Worm (Caenorhabditis elegans) whole organism, L1 larva: ENCODE results near the gene F20C5.5.

Source experiments
- C04F5.9 ChIP-seq: sonication (generic microtip); optimal IDR thresholded peaks from 2 replicates; lab custom pipeline; 2016; ENCODE audit warnings: missing genetic modification characterization, missing compliant biosample characterization
- ceh-63 ChIP-seq: fragments of 200-800 bp; sonication (Bioruptor generic); optimal IDR thresholded peaks from 2 replicates; lab custom pipeline; 2018; ENCODE audit warnings: mild to moderate bottlenecking, missing genetic modification characterization, missing compliant biosample characterization
- ceh-8 ChIP-seq: fragments of 200-800 bp; sonication (Bioruptor generic); optimal IDR thresholded peaks from 2 replicates; lab custom pipeline; 2018; ENCODE audit warnings: mild to moderate bottlenecking, missing genetic modification characterization, moderate library complexity, missing compliant biosample characterization
- ceh-82 ChIP-seq, 3 experiments: fragments of 150-350 bp in 1 of 3; sonication (generic microtip) in 2 of 3; optimal IDR thresholded peaks; 2 replicates each; lab custom pipeline; 2014 to 2017; ENCODE audit warnings: missing biosample characterization in 3 of 3, missing genetic modification characterization in 3 of 3
- ceh-90 ChIP-seq: sonication (generic microtip); optimal IDR thresholded peaks from 2 replicates; lab custom pipeline; 2016; ENCODE audit warnings: missing genetic modification characterization, missing compliant biosample characterization
- ces-1 ChIP-seq: fragments of 150-350 bp; optimal IDR thresholded peaks from 2 replicates; lab custom pipeline; 2014; ENCODE audit warnings: missing biosample characterization, missing genetic modification reagents, missing genetic modification characterization
- dpl-1 ChIP-seq, 3 experiments: fragments of 150-350 bp in 2 of 3; sonication (generic microtip) in 1 of 3; optimal IDR thresholded peaks; 2 replicates each; lab custom pipeline; 2014 to 2017; ENCODE audit warnings: missing biosample characterization in 3 of 3, missing genetic modification characterization in 3 of 3, missing genetic modification reagents in 3 of 3
- efl-1 ChIP-seq, 4 experiments: fragments of 150-350 bp; optimal IDR thresholded peaks in 3 of 4; peaks in 1 of 4; 1 replicate in 1 of 4; 2 replicates in 3 of 4; lab custom pipeline; 2014; ENCODE audit warnings: missing biosample characterization in 2 of 4, missing genetic modification characterization in 2 of 4, missing genetic modification reagents in 2 of 4
- efl-3 ChIP-seq: fragments of 200-800 bp; sonication (Bioruptor generic); optimal IDR thresholded peaks from 2 replicates; lab custom pipeline; 2018; ENCODE audit warnings: mild to moderate bottlenecking, missing genetic modification characterization, missing compliant biosample characterization
- elt-3 ChIP-seq, 6 experiments: fragments of 150-350 bp in 1 of 6; sonication (generic microtip); optimal IDR thresholded peaks; 2 replicates each; lab custom pipeline; 2017 to 2018; ENCODE audit warnings: missing biosample characterization in 6 of 6, missing genetic modification characterization in 6 of 6, inconsistent platforms in 1 of 6
- fkh-10 ChIP-seq: sonication (generic microtip); optimal IDR thresholded peaks from 2 replicates; lab custom pipeline; 2017; ENCODE audit warnings: missing biosample characterization, missing genetic modification reagents, missing genetic modification characterization
- fkh-4 ChIP-seq: sonication (generic microtip); optimal IDR thresholded peaks from 2 replicates; lab custom pipeline; 2016; ENCODE audit warnings: missing compliant biosample characterization, missing genetic modification characterization, borderline replicate concordance
- fkh-8 ChIP-seq: sonication (generic microtip); optimal IDR thresholded peaks from 2 replicates; lab custom pipeline; 2016; ENCODE audit warnings: mild to moderate bottlenecking, missing genetic modification characterization, missing compliant biosample characterization
- hlh-17 ChIP-seq: fragments of 200-800 bp; sonication (Bioruptor generic); optimal IDR thresholded peaks from 2 replicates; lab custom pipeline; 2018; ENCODE audit warnings: missing genetic modification characterization, mild to moderate bottlenecking, missing compliant biosample characterization, moderate library complexity, borderline replicate concordance
- hpl-2 ChIP-seq: fragments of 150-350 bp; optimal IDR thresholded peaks from 2 replicates; lab custom pipeline; 2014; ENCODE audit warnings: missing biosample characterization, missing genetic modification reagents, missing genetic modification characterization
- irx-1 ChIP-seq: sonication (generic microtip); optimal IDR thresholded peaks from 2 replicates; lab custom pipeline; 2016; ENCODE audit warnings: missing genetic modification characterization, missing compliant biosample characterization
- isw-1 ChIP-seq: fragments of 200-800 bp; sonication (Bioruptor generic); IDR thresholded peaks from 2 replicates; pipeline ENCODE4 v1.3.6; 2022; ENCODE audit warnings: missing genetic modification characterization, missing compliant biosample characterization
- lin-14 ChIP-seq: fragments of 200-800 bp; sonication (Bioruptor generic); optimal IDR thresholded peaks from 2 replicates; lab custom pipeline; 2018; ENCODE audit warnings: mild to moderate bottlenecking, missing genetic modification characterization, moderate library complexity, missing compliant biosample characterization
- lin-35 ChIP-seq, 2 experiments: fragments of 150-350 bp; optimal IDR thresholded peaks; 2 replicates each; lab custom pipeline; 2014; ENCODE audit warnings: missing biosample characterization in 2 of 2, missing genetic modification characterization in 2 of 2, missing genetic modification reagents in 2 of 2
- lin-39 ChIP-seq: fragments of 150-350 bp; optimal IDR thresholded peaks from 2 replicates; lab custom pipeline; 2014; ENCODE audit warnings: missing biosample characterization, missing genetic modification reagents, missing genetic modification characterization
- lsy-2 ChIP-seq, 2 experiments: fragments of 150-350 bp; optimal IDR thresholded peaks; 2 replicates each; lab custom pipeline; 2014; ENCODE audit warnings: missing biosample characterization in 2 of 2, missing genetic modification characterization in 2 of 2
- mef-2 ChIP-seq: fragments of 150-350 bp; optimal IDR thresholded peaks from 2 replicates; lab custom pipeline; 2014; ENCODE audit warnings: missing biosample characterization, missing genetic modification characterization
- mep-1 ChIP-seq: fragments of 150-350 bp; optimal IDR thresholded peaks from 2 replicates; lab custom pipeline; 2014; ENCODE audit warnings: missing biosample characterization, missing genetic modification characterization
- nhr-11 ChIP-seq: fragments of 150-350 bp; optimal IDR thresholded peaks from 2 replicates; lab custom pipeline; 2014; ENCODE audit warnings: missing biosample characterization, missing genetic modification characterization
- nhr-12 ChIP-seq: sonication (generic microtip); optimal IDR thresholded peaks from 2 replicates; lab custom pipeline; 2017; ENCODE audit warnings: missing biosample characterization, missing genetic modification characterization
- nhr-237 ChIP-seq: fragments of 150-350 bp; optimal IDR thresholded peaks from 2 replicates; lab custom pipeline; 2014; ENCODE audit warnings: missing biosample characterization, missing genetic modification characterization
- nhr-47 ChIP-seq: sonication (generic microtip); optimal IDR thresholded peaks from 2 replicates; lab custom pipeline; 2016; ENCODE audit warnings: mild to moderate bottlenecking, missing genetic modification characterization, moderate library complexity, missing compliant biosample characterization
- nhr-71 ChIP-seq: sonication (generic microtip); optimal IDR thresholded peaks from 2 replicates; lab custom pipeline; 2016; ENCODE audit warnings: mild to moderate bottlenecking, missing genetic modification characterization, moderate library complexity, missing compliant biosample characterization
- nhr-76 ChIP-seq: sonication (generic microtip); optimal IDR thresholded peaks from 2 replicates; lab custom pipeline; 2017; ENCODE audit warnings: missing biosample characterization, missing genetic modification characterization
- nhr-84 ChIP-seq: sonication (generic microtip); optimal IDR thresholded peaks from 2 replicates; lab custom pipeline; 2017; ENCODE audit warnings: missing biosample characterization, missing genetic modification characterization
- nhr-85 ChIP-seq: sonication (generic microtip); peaks from one replicate; lab custom pipeline; 2016; ENCODE audit warnings: missing genetic modification characterization, inconsistent platforms, missing compliant biosample characterization
- nhr-90 ChIP-seq: sonication (generic microtip); optimal IDR thresholded peaks from 2 replicates; lab custom pipeline; 2016; ENCODE audit warnings: mild to moderate bottlenecking, missing genetic modification characterization, missing compliant biosample characterization; ENCODE audit not compliant: poor library complexity
- pag-3 ChIP-seq: sonication (generic microtip); optimal IDR thresholded peaks from 2 replicates; lab custom pipeline; 2017; ENCODE audit warnings: missing genetic modification characterization, mild to moderate bottlenecking, missing compliant biosample characterization, antibody characterized with exemption, borderline replicate concordance; ENCODE audit not compliant: insufficient read depth
- rnt-1 ChIP-seq: sonication (generic microtip); optimal IDR thresholded peaks from 2 replicates; lab custom pipeline; 2016; ENCODE audit warnings: mild to moderate bottlenecking, missing genetic modification characterization, moderate library complexity, missing compliant biosample characterization
- skn-1 ChIP-seq: fragments of 150-350 bp; optimal IDR thresholded peaks from 2 replicates; lab custom pipeline; 2014; ENCODE audit warnings: missing biosample characterization, missing genetic modification characterization
- snpc-4 ChIP-seq: fragments of 150-350 bp; optimal IDR thresholded peaks from 2 replicates; lab custom pipeline; 2014; ENCODE audit warnings: missing biosample characterization, missing genetic modification characterization
- snu-23 ChIP-seq: sonication (generic microtip); optimal IDR thresholded peaks from 2 replicates; lab custom pipeline; 2016; ENCODE audit warnings: missing genetic modification characterization, missing compliant biosample characterization
- sox-4 ChIP-seq: sonication (generic microtip); optimal IDR thresholded peaks from 2 replicates; lab custom pipeline; 2016; ENCODE audit warnings: missing genetic modification characterization, missing compliant biosample characterization
- sup-37 ChIP-seq: fragments of 200-800 bp; sonication (Bioruptor generic); optimal IDR thresholded peaks from 2 replicates; lab custom pipeline; 2018; ENCODE audit warnings: mild to moderate bottlenecking, missing genetic modification characterization, missing compliant biosample characterization
- swsn-7 ChIP-seq: sonication (generic microtip); optimal IDR thresholded peaks from 2 replicates; lab custom pipeline; 2016; ENCODE audit warnings: missing genetic modification characterization, missing compliant biosample characterization
- unc-30 ChIP-seq: sonication (generic microtip); optimal IDR thresholded peaks from 2 replicates; lab custom pipeline; 2017; ENCODE audit warnings: missing biosample characterization, missing genetic modification characterization
- unc-86 ChIP-seq: sonication (generic microtip); optimal IDR thresholded peaks from 2 replicates; lab custom pipeline; 2016; ENCODE audit warnings: missing genetic modification characterization, missing compliant biosample characterization
- unc-98 ChIP-seq: fragments of 200-800 bp; sonication (Bioruptor generic); IDR thresholded peaks from 2 replicates; pipeline ENCODE4 v1.3.6; 2022; ENCODE audit warnings: missing genetic modification characterization, missing compliant biosample characterization
- xbp-1 ChIP-seq: sonication (generic microtip); optimal IDR thresholded peaks from 2 replicates; lab custom pipeline; 2016; ENCODE audit warnings: missing genetic modification characterization, missing compliant biosample characterization
- ztf-11 ChIP-seq, 2 experiments: sonication (generic microtip); optimal IDR thresholded peaks; 2 replicates each; lab custom pipeline; 2016 to 2017; ENCODE audit warnings: missing genetic modification characterization in 2 of 2, missing biosample characterization in 1 of 2, missing compliant biosample characterization in 1 of 2

The F20C5.5 gene

DNA sequence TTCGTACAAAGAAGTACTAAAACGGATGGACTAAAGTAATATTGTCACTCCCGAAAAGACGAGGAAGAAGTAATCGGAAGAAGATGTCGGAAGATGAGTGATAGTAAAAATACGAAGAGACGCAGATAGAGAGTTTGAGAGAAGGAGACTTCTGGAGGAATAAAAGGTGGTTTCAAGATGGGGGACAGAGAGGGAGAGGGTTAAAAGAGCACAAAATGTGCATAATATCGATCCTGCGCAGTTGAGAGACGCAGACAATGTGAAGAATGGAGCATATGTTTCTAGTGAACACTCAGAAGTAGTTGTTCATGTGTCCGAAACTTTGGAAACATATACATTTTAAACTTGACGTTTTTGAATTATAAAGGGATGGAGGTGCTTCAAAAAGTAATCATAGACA is 7.0 kb downstream of the F20C5.5 start (continued):
- peak; percentile 53 for TF ChIP-seq nhr-71 (tag; lab: Kevin White, UChicago)
- no peak for TF ChIP-seq nhr-76 (tag; lab: Kevin White, UChicago)
- peak; percentile 49 for TF ChIP-seq swsn-7 (tag; lab: Kevin White, UChicago)
- no peak for TF ChIP-seq nhr-90 (tag; lab: Kevin White, UChicago)
- peak; percentile 47 for TF ChIP-seq fkh-8 (tag; lab: Kevin White, UChicago)

DNA sequence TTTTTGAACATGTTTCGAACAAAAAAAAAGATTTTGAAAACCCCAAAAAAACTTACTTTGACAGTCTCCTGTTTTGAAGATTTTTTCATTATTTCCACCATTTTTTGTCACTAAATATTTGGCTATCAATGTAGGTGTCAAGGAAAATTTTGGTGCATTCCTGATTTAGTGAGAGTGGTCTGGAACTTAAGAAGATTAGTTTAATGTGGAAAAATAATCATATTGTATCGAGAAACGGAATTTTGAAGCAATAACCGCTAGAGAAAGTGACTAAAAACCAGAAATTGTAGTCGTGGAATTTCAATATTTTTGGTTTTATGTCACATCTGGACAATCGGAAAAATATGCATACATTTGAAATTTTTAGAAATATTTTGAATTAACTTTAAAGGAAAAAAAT is 7.5 kb downstream of the F20C5.5 start, which contains the start of the genes F20C5.11 and klp-11:
TSS of gene F20C5.11 (minus strand) at position 101 of the 400 bp plus-strand sequence.
TSS of gene klp-11 (minus strand) at position 171 of the 400 bp plus-strand sequence.
- TF ChIP-seq sox-4 (tag; lab: Kevin White, UChicago) (no peak), mef-2 (tag; lab: Kevin White, UChicago) (no peak), nhr-76 (tag; lab: Kevin White, UChicago) (no peak), nhr-85 (tag; lab: Kevin White, UChicago) (no peak), unc-98 (GFP tag; lab: Robert Waterston, UW) (no peak), ceh-8 (GFP tag; lab: Kevin White, UChicago) (no peak), nhr-237 (tag; lab: Kevin White, UChicago) (no peak), ztf-11 (tag; optimal IDR thresholded peaks at IDR 0.05; lab: Kevin White, UChicago) (no peak), snu-23 (GFP tag; lab: Kevin White, UChicago) (no peak), nhr-84 (tag; lab: Kevin White, UChicago) (no peak), unc-30 (tag; lab: Kevin White, UChicago) (no peak)

DNA sequence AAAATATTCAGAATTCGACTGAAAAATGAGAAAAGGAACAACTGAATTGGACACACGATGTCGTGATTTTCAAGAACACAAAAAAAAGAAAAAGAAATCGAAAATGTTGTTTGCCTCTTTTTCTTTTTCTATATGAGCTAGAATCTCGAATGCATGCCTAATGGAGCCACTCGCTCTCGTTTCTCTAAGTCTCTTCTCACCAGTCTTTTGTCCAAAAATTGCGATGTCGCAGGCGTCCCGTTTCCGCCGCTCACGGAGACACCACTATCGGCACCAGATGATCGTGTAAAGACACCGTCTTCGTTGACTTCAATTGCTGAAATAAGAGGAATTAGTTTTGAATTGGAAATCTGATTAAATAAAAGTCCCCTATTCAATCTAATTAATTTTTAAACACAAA is 10.8 kb downstream of the F20C5.5 start:
- TF ChIP-seq mep-1 (tag; lab: Kevin White, UChicago) (peak; percentile 5), nhr-47 (tag; lab: Kevin White, UChicago) (peak; percentile 54), hpl-2 (GFP tag; lab: Kevin White, UChicago) (no peak), swsn-7 (tag; lab: Kevin White, UChicago) (peak; percentile 42), ceh-82 (tag; optimal IDR thresholded peaks at IDR 0.05; lab: Kevin White, UChicago) (peak; percentile 2 to 65 (median 26)), snpc-4 (no peak), hlh-17 (GFP tag; lab: Kevin White, UChicago) (no peak), sup-37 (GFP tag; lab: Kevin White, UChicago) (no peak), nhr-12 (tag; lab: Kevin White, UChicago) (no peak), snu-23 (GFP tag; lab: Kevin White, UChicago) (peak; percentile 21), fkh-4 (tag; lab: Kevin White, UChicago) (no peak), lin-14 (peak; percentile 84), ces-1 (GFP tag; lab: Kevin White, UChicago) (no peak), rnt-1 (tag; lab: Kevin White, UChicago) (peak; percentile 34), fkh-10 (GFP tag; lab: Kevin White, UChicago) (peak; percentile 40), isw-1 (peak; percentile 31; the same call in 1 of the 2 replicates), nhr-71 (tag; lab: Kevin White, UChicago) (peak; percentile 56), ceh-90 (tag; lab: Kevin White, UChicago) (no peak), elt-3 (tag; optimal IDR thresholded peaks at IDR 0.05; lab: Kevin White, UChicago) (no peak), C04F5.9 (tag; lab: Kevin White, UChicago) (no peak), xbp-1 (peak; percentile 4), skn-1 (tag; lab: Kevin White, UChicago) (peak; percentile 17), nhr-11 (tag; lab: Kevin White, UChicago) (no peak), lsy-2 (tag; optimal IDR thresholded peaks at IDR 0.05; lab: Kevin White, UChicago) (peak; percentile 4 to 50), dpl-1 (GFP tag; optimal IDR thresholded peaks at IDR 0.05; lab: Kevin White, UChicago) (peak in 1 of 3 experiments; percentile 28), unc-98 (GFP tag; lab: Robert Waterston, UW) (no peak), ceh-63 (GFP tag; lab: Kevin White, UChicago) (no peak), lin-39 (tag; lab: Kevin White, UChicago) (no peak), unc-86 (tag; lab: Kevin White, UChicago) (peak; percentile 47), pag-3 (tag; lab: Kevin White, UChicago) (no peak), fkh-8 (tag; lab: Kevin White, UChicago) (peak; percentile 57), irx-1 (tag; lab: Kevin White, UChicago) (peak; percentile 43), efl-3 (GFP tag; lab: Kevin White, UChicago) (no peak), lin-35 (GFP tag; optimal IDR thresholded peaks at IDR 0.05; lab: Kevin White, UChicago) (peak in 1 of 2 experiments; percentile 43), efl-1 (optimal IDR thresholded peaks at IDR 0.05; lab: Kevin White, UChicago) (peak; percentile 38 to 50), efl-1 (GFP tag; optimal IDR thresholded peaks at IDR 0.05 in 1 of 2; lab: Kevin White, UChicago) (peak in 1 of 2 experiments; percentile 13)
